Fruit fly (Drosophila melanogaster): ENCODE measurements around the gene RYa-R.

The RYa-R gene

DNA sequence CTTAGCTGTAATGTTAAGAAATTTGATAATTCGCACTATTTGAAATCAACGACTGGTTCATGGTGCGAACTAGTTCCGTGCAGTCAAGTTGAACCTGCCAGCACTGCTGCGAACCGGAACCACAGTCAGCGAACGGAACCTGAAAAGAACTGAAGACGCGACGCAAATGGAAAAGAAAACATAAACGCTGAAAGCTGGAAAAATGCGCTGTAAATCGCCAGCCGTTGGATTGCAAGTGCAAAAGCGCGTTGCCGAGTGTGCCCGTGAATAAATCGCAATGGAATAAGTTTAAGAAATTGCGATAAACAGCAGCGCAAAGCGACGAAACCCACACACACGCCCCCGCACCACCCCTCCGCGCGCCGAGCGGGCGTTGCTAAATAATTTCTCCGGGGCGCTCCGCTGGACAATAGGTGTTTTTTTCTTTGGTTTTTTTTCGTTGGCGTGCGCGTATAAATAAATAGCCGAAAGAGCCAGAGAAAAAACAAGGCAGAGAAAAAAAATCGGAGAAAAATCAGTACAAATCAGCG, 29.9 kb upstream of the RYa-R start, which contains the start of gene CG5521 (continued):
- TF ChIP-seq bigmax (GFP tag; optimal IDR thresholded peaks at IDR 0.05) (no peak), Adf1 (GFP tag; IDR thresholded peaks at IDR 0.05) (peak; percentile 57), tup (GFP tag; optimal IDR thresholded peaks at IDR 0.05) (no peak)

DNA sequence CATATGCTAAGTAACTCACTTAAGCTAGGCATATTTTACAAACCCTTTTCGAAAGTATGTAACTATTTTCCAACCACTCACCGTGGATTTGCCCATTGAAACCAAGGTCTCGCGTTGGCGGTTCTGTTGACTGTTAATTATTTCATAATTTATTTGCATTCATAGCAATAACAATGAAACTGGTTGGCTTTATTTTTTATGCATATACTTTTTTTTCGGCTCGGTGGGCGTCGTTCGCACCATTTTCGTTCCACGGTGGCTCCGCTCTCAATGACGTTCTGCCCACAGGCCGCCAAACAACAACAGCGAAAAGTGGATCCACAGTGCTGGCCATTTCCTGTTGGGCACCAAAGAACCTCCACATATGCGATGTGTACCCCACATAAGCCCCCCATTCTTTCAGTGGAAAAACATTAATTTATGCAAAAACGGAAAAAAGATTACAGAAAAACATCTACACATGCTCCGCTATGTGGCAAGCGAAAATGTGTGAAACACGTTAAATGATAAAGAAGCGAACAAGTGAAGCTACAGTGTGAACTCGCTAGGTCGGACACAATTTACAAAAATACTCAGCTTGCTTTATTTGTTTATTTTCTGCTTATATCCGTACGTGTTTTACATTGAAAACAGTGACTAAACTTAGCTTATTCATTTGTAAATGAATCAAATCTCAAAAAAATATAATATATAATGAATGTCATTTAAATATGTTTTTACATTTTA, 29.0 kb upstream of the RYa-R start:
- TF ChIP-seq PHDP (tag; optimal IDR thresholded peaks at IDR 0.05) (peak; percentile 13), gem (tag; optimal IDR thresholded peaks at IDR 0.05) (peak; percentile 56), Xbp1 (GFP tag; optimal IDR thresholded peaks at IDR 0.05) (peak; percentile 18), maf-S (GFP tag; optimal IDR thresholded peaks at IDR 0.05) (no peak), Ets97D (GFP tag; optimal IDR thresholded peaks at IDR 0.05) (no peak), Aef1 (GFP tag; IDR thresholded peaks at IDR 0.05) (peak; percentile 40), CG32767 (GFP tag; IDR thresholded peaks at IDR 0.05) (0 out of 2 replicates have a peak, but pooled peaks have one; percentile 32), CG14710 (tag; optimal IDR thresholded peaks at IDR 0.05) (no peak), vfl (GFP tag; optimal IDR thresholded peaks at IDR 0.05) (no peak), Sox102F (GFP tag; optimal IDR thresholded peaks at IDR 0.05) (peak; percentile 2), Nf-YC (tag; optimal IDR thresholded peaks at IDR 0.05) (peak; percentile 31), Nf-YB (GFP tag; optimal IDR thresholded peaks at IDR 0.05) (no peak), CG34422 (GFP tag; IDR thresholded peaks at IDR 0.05) (peak; percentile 46; the same call in 1 of the 3 replicates), CG6175 (GFP tag; IDR thresholded peaks at IDR 0.05) (peak; percentile 58; the same call in 1 of the 3 replicates), chn (GFP tag; optimal IDR thresholded peaks at IDR 0.05) (no peak), E2f1 (GFP tag; IDR thresholded peaks at IDR 0.05) (0 out of 2 replicates have a peak, but pooled peaks have one; percentile 10), chm (GFP tag; IDR thresholded peaks at IDR 0.05) (peak; percentile 51; the same call in 1 of the 2 replicates), chinmo (GFP tag; IDR thresholded peaks at IDR 0.05; ENCODE audit: partially characterized antibody) (no peak), CG17328 (GFP tag; IDR thresholded peaks at IDR 0.05) (0 out of 2 replicates have a peak, but pooled peaks have one; percentile 21), E2f2 (GFP tag; IDR thresholded peaks at IDR 0.05) (peak; percentile 27; the same call in 1 of the 2 replicates), ara (GFP tag; IDR thresholded peaks at IDR 0.05) (peak; percentile 68), CG10267 (tag; optimal IDR thresholded peaks at IDR 0.05) (no peak), BEAF-32 (GFP tag; optimal IDR thresholded peaks at IDR 0.05) (no peak), Xrp1 (GFP tag; IDR thresholded peaks at IDR 0.05) (peak; percentile 40; the same call in 1 of the 2 replicates), pan (optimal IDR thresholded peaks at IDR 0.05) (no peak), pan (GFP tag; optimal IDR thresholded peaks at IDR 0.05 in 1 of 2, IDR thresholded peaks at IDR 0.05 in 1 of 2) (peak in 1 of 2 experiments; percentile 24), NFAT (GFP tag; IDR thresholded peaks at IDR 0.05) (peak; percentile 47; the same call in 1 of the 2 replicates), tio (GFP tag; optimal IDR thresholded peaks at IDR 0.05) (peak; percentile 5), CG9437 (GFP tag; optimal IDR thresholded peaks at IDR 0.05) (peak; percentile 12), CG4360 (GFP tag; IDR thresholded peaks at IDR 0.05) (0 out of 2 replicates have a peak, but pooled peaks have one; percentile 39), dimm (GFP tag; IDR thresholded peaks at IDR 0.05) (no peak), CoRest (tag; optimal IDR thresholded peaks at IDR 0.05) (peak; percentile 32), tgo (GFP tag; IDR thresholded peaks at IDR 0.05) (peak; percentile 47; the same call in 2 of the 3 replicates), Gug (GFP tag; IDR thresholded peaks at IDR 0.05) (peak; percentile 29; the same call in 2 of the 4 replicates), sens (GFP tag) (peak; percentile 79), CG3847 (GFP tag; IDR thresholded peaks at IDR 0.05) (0 out of 2 replicates have a peak, but pooled peaks have one; percentile 11), ewg (GFP tag; optimal IDR thresholded peaks at IDR 0.05) (no peak), CG10274 (GFP tag; optimal IDR thresholded peaks at IDR 0.05) (no peak), CG18476 (GFP tag; optimal IDR thresholded peaks at IDR 0.05) (no peak), CG13424 (tag; optimal IDR thresholded peaks at IDR 0.05) (peak; percentile 52), sisA (GFP tag; IDR thresholded peaks at IDR 0.05) (peak; percentile 24; the same call in 1 of the 2 replicates), CG7963 (GFP tag; IDR thresholded peaks at IDR 0.05; ENCODE audit: partially characterized antibody) (no peak), Nf-YA (GFP tag; IDR thresholded peaks at IDR 0.05) (peak; percentile 6; the same call in 1 of the 2 replicates), Atf6 (GFP tag; IDR thresholded peaks at IDR 0.05) (peak; percentile 48; the same call in 1 of the 2 replicates)

Measured in whole organism, embryonic.